Worm (Caenorhabditis elegans) whole organism, late embryonic: ENCODE results near the gene sfxn-1.3.

Source experiments
- F13H6.1 ChIP-seq: sonication (generic microtip); optimal IDR thresholded peaks from 2 replicates; lab custom pipeline; 2016; ENCODE audit warnings: missing genetic modification characterization, missing compliant biosample characterization
- Y22D7AL.16 ChIP-seq: sonication (generic microtip); optimal IDR thresholded peaks from 2 replicates; lab custom pipeline; 2016; ENCODE audit warnings: missing genetic modification characterization, missing compliant biosample characterization
- ahr-1 ChIP-seq: sonication (generic microtip); optimal IDR thresholded peaks from 2 replicates; lab custom pipeline; 2016; ENCODE audit warnings: missing genetic modification characterization, missing compliant biosample characterization
- ama-1 ChIP-seq: fragments of 150-350 bp; optimal IDR thresholded peaks from 2 replicates; lab custom pipeline; 2014
- ceh-14 ChIP-seq: sonication (generic microtip); optimal IDR thresholded peaks from 2 replicates; lab custom pipeline; 2016; ENCODE audit warnings: missing genotype, missing genetic modification characterization, missing compliant biosample characterization
- ceh-19 ChIP-seq: fragments of 200-800 bp; sonication (Bioruptor generic); optimal IDR thresholded peaks from 2 replicates; lab custom pipeline; 2018; ENCODE audit warnings: mild to moderate bottlenecking, missing genetic modification characterization, missing compliant biosample characterization
- ceh-24 ChIP-seq: sonication (generic microtip); optimal IDR thresholded peaks from 2 replicates; lab custom pipeline; 2016; ENCODE audit warnings: mild to moderate bottlenecking, missing genetic modification characterization, missing compliant biosample characterization
- ceh-31 ChIP-seq: sonication (generic microtip); optimal IDR thresholded peaks from 2 replicates; lab custom pipeline; 2016; ENCODE audit warnings: missing genetic modification characterization, missing compliant biosample characterization
- ceh-45 ChIP-seq: fragments of 200-800 bp; sonication (Bioruptor generic); IDR thresholded peaks from 2 replicates; pipeline ENCODE4 v1.3.6; 2022; ENCODE audit warnings: missing genetic modification reagents, missing genetic modification characterization, missing compliant biosample characterization
- ceh-48 ChIP-seq: sonication (generic microtip); optimal IDR thresholded peaks from 2 replicates; lab custom pipeline; 2016; ENCODE audit warnings: missing genetic modification characterization, inconsistent platforms, missing compliant biosample characterization
- ceh-6 ChIP-seq: fragments of 200-800 bp; sonication (Bioruptor generic); optimal IDR thresholded peaks from 2 replicates; lab custom pipeline; 2018; ENCODE audit warnings: mild to moderate bottlenecking, missing genetic modification characterization, missing compliant biosample characterization
- ceh-9 ChIP-seq: sonication (generic microtip); optimal IDR thresholded peaks from 2 replicates; lab custom pipeline; 2016; ENCODE audit warnings: mild to moderate bottlenecking, missing genetic modification characterization, inconsistent platforms, missing compliant biosample characterization
- che-1 ChIP-seq: sonication (generic microtip); optimal IDR thresholded peaks from 2 replicates; lab custom pipeline; 2016; ENCODE audit warnings: mild to moderate bottlenecking, missing genetic modification characterization, missing compliant biosample characterization
- dmd-4 ChIP-seq: sonication (generic microtip); optimal IDR thresholded peaks from 2 replicates; lab custom pipeline; 2016; ENCODE audit warnings: borderline replicate concordance, missing genetic modification characterization, missing compliant biosample characterization
- elt-2 ChIP-seq: sonication (generic microtip); optimal IDR thresholded peaks from 2 replicates; lab custom pipeline; 2016; ENCODE audit warnings: missing genetic modification reagents, missing genetic modification characterization, missing compliant biosample characterization
- elt-4 ChIP-seq: sonication (generic microtip); optimal IDR thresholded peaks from 2 replicates; lab custom pipeline; 2016; ENCODE audit warnings: missing genetic modification characterization, missing compliant biosample characterization
- eyg-1 ChIP-seq: sonication (generic microtip); optimal IDR thresholded peaks from 2 replicates; lab custom pipeline; 2016; ENCODE audit warnings: missing genotype, missing genetic modification characterization, missing compliant biosample characterization
- fkh-6 ChIP-seq: sonication (generic microtip); optimal IDR thresholded peaks from 2 replicates; lab custom pipeline; 2016; ENCODE audit warnings: missing genetic modification characterization, missing compliant biosample characterization
- gmeb-2 ChIP-seq: sonication (generic microtip); optimal IDR thresholded peaks from 2 replicates; lab custom pipeline; 2016; ENCODE audit warnings: missing genetic modification characterization, inconsistent platforms, missing compliant biosample characterization
- hlh-13 ChIP-seq: fragments of 200-800 bp; sonication (Bioruptor generic); optimal IDR thresholded peaks from 2 replicates; lab custom pipeline; 2018; ENCODE audit warnings: mild to moderate bottlenecking, missing genetic modification characterization, missing compliant biosample characterization
- hlh-15 ChIP-seq: sonication (generic microtip); optimal IDR thresholded peaks from 2 replicates; lab custom pipeline; 2016; ENCODE audit warnings: missing genetic modification characterization, missing compliant biosample characterization
- hlh-30 ChIP-seq: sonication (generic microtip); optimal IDR thresholded peaks from 2 replicates; lab custom pipeline; 2017; ENCODE audit warnings: antibody characterized with exemption, missing genetic modification characterization, missing compliant biosample characterization; ENCODE audit not compliant: insufficient read depth
- madf-2 ChIP-seq: sonication (generic microtip); optimal IDR thresholded peaks from 2 replicates; lab custom pipeline; 2017; ENCODE audit warnings: missing genetic modification characterization, missing compliant biosample characterization
- nhr-11 ChIP-seq: fragments of 150-350 bp; optimal IDR thresholded peaks from 2 replicates; lab custom pipeline; 2014; ENCODE audit warnings: missing biosample characterization, missing genetic modification characterization
- nhr-232 ChIP-seq: sonication (generic microtip); optimal IDR thresholded peaks from 2 replicates; lab custom pipeline; 2016; ENCODE audit warnings: missing genetic modification characterization, missing compliant biosample characterization
- npax-4 ChIP-seq: sonication (generic microtip); optimal IDR thresholded peaks from 2 replicates; lab custom pipeline; 2016; ENCODE audit warnings: missing genetic modification characterization, missing compliant biosample characterization
- odd-2 ChIP-seq: sonication (generic microtip); optimal IDR thresholded peaks from 2 replicates; lab custom pipeline; 2017; ENCODE audit warnings: antibody characterized with exemption, mild to moderate bottlenecking, missing genetic modification characterization, missing compliant biosample characterization
- pat-9 ChIP-seq: fragments of 200-800 bp; sonication (Bioruptor generic); optimal IDR thresholded peaks from 2 replicates; lab custom pipeline; 2018; ENCODE audit warnings: mild to moderate bottlenecking, missing genetic modification characterization, moderate library complexity, missing compliant biosample characterization
- pha-2 ChIP-seq: sonication (generic microtip); optimal IDR thresholded peaks from 2 replicates; lab custom pipeline; 2017; ENCODE audit warnings: mild to moderate bottlenecking, missing genetic modification characterization, missing compliant biosample characterization
- pqm-1 ChIP-seq: sonication (generic microtip); optimal IDR thresholded peaks from 2 replicates; lab custom pipeline; 2016; ENCODE audit warnings: missing genetic modification characterization, missing compliant biosample characterization
- pros-1 ChIP-seq: fragments of 150-350 bp; optimal IDR thresholded peaks from 2 replicates; lab custom pipeline; 2014; ENCODE audit warnings: missing biosample characterization, missing genetic modification reagents, missing genetic modification characterization
- syd-9 ChIP-seq: sonication (generic microtip); optimal IDR thresholded peaks from 2 replicates; lab custom pipeline; 2016; ENCODE audit warnings: mild to moderate bottlenecking, missing genetic modification characterization, moderate library complexity, missing compliant biosample characterization
- tbx-2 ChIP-seq: sonication (generic microtip); optimal IDR thresholded peaks from 2 replicates; lab custom pipeline; 2016; ENCODE audit warnings: missing genetic modification characterization, missing compliant biosample characterization
- unc-3 ChIP-seq, 2 experiments: fragments of 200-800 bp in 1 of 2; sonication (Bioruptor generic) in 1 of 2; sonication (generic microtip) in 1 of 2; conservative IDR thresholded peaks in 1 of 2; optimal IDR thresholded peaks in 1 of 2; 2 replicates each; pipeline versions ENCODE4 v1.3.6 to Lab custom; 2016 to 2022; ENCODE audit warnings: missing compliant biosample characterization in 2 of 2, missing genetic modification characterization in 2 of 2, missing genetic modification reagents in 1 of 2
- unc-55 ChIP-seq: sonication (generic microtip); optimal IDR thresholded peaks from 2 replicates; lab custom pipeline; 2017; ENCODE audit warnings: missing biosample characterization, missing genetic modification reagents, missing genetic modification characterization
- unc-86 ChIP-seq: sonication (generic microtip); optimal IDR thresholded peaks from 2 replicates; lab custom pipeline; 2016; ENCODE audit warnings: missing genetic modification characterization, missing compliant biosample characterization

Gene sfxn-1.3

DNA sequence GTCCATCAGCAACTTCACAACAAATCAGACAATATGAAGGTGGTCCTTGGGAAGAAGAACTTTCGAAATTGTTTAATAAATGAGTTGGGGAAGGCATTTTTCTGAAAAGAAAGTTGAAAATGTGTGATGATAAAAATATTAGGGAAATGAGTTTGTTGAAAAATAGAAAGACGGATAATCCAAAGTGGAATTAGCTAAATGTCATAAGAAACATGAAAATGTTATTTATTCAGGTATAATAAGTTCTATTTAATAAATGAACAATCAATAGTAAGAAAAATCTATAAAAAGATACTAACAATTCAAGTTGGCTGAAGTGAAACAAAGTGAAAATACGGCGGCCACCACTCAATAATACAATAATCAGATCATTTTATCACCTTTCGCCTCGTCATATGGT lies 24.4 kb upstream of the sfxn-1.3 start, which contains the start of gene nhr-53:
Gene nhr-53 (minus strand): TSS at position 101 of the 400 bp plus-strand sequence.
- TF ChIP-seq ceh-45 (GFP tag; lab: Robert Waterston, UW) (no peak), hlh-30 (tag; lab: Kevin White, UChicago) (no peak), syd-9 (tag; lab: Kevin White, UChicago) (no peak), ceh-6 (no peak), eyg-1 (tag; lab: Kevin White, UChicago) (no peak), ceh-24 (no peak), ceh-31 (tag; lab: Kevin White, UChicago) (no peak), ceh-9 (tag; lab: Kevin White, UChicago) (no peak)

- no peak for TF ChIP-seq tbx-2
- TF ChIP-seq dmd-4 = no peak
- no peak for TF ChIP-seq gmeb-2 (tag; lab: Kevin White, UChicago)
These were observed 21.9 kb upstream of the sfxn-1.3 start, which contains the start of gene twk-34 for ce11 chrV:15704745-15705144. twk-34 (plus strand) TSS chrV:15704960.

DNA sequence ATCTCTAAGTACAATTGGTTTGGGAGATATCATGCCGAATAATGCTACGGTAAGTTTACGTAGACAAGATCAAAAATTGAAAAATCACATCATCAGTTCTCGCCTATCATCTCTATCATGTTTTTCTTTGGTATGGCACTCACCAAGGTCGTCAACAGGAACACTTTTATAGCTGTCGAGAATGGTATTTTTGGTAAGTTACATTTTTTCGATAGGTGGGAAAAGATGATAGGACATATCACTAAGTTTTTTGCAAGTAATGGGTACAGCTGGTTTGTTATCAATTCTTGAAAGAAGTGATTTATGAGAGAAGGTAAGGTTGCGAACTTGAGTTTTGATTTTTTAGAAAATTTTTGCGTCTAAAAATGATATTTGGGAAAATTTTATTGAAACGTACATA lies 18.7 kb upstream of the sfxn-1.3 start:
- TF ChIP-seq ceh-9 (tag; lab: Kevin White, UChicago) = no peak
- TF ChIP-seq ceh-14 (tag; lab: Kevin White, UChicago) = no peak
- TF ChIP-seq F13H6.1 (tag; lab: Kevin White, UChicago) = no peak
- TF ChIP-seq ceh-48 (tag; lab: Kevin White, UChicago) = no peak
- no peak for TF ChIP-seq ceh-19
- TF ChIP-seq unc-3 (GFP tag; conservative IDR thresholded peaks at IDR 0.05; lab: Robert Waterston, UW) = no peak
- TF ChIP-seq unc-3 (tag; optimal IDR thresholded peaks at IDR 0.05; lab: Kevin White, UChicago) = no peak

DNA sequence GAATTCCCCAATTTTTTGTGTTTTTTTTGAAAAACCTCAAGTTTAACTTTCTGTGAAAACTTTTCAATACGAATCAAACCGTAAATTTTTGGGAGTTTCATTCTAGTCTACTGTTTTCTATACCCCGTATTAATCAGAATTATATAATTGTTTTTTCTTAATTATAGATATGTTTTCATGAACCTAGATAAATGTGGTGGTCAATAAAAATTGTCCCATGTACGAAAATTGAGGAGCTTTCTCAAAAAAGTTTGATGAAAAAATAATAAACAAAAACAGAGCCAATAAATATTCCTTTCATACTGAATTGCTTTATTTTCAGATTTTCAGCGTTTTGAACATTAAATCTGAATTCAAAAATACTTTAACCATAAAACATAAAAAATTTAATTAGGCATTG lies 16.2 kb upstream of the sfxn-1.3 start, which contains the start of gene Y6E2A.1:
Gene Y6E2A.1 (minus strand): TSS at position 101 of the 400 bp plus-strand sequence.
- TF ChIP-seq unc-3 (GFP tag; conservative IDR thresholded peaks at IDR 0.05; lab: Robert Waterston, UW) (no peak), unc-3 (tag; optimal IDR thresholded peaks at IDR 0.05; lab: Kevin White, UChicago) (no peak), che-1 (tag; lab: Kevin White, UChicago) (no peak), hlh-13 (GFP tag; lab: Kevin White, UChicago) (no peak), Y22D7AL.16 (tag; lab: Kevin White, UChicago) (no peak), nhr-232 (tag; lab: Kevin White, UChicago) (no peak), odd-2 (tag; lab: Kevin White, UChicago) (no peak), pat-9 (tag; lab: Kevin White, UChicago) (no peak), nhr-11 (tag; lab: Kevin White, UChicago) (no peak), ahr-1 (tag; lab: Kevin White, UChicago) (no peak), hlh-15 (tag; lab: Kevin White, UChicago) (no peak), unc-55 (GFP tag; lab: Kevin White, UChicago) (no peak)
- TF ChIP-seq, all 69 proteins: peak for 0

DNA sequence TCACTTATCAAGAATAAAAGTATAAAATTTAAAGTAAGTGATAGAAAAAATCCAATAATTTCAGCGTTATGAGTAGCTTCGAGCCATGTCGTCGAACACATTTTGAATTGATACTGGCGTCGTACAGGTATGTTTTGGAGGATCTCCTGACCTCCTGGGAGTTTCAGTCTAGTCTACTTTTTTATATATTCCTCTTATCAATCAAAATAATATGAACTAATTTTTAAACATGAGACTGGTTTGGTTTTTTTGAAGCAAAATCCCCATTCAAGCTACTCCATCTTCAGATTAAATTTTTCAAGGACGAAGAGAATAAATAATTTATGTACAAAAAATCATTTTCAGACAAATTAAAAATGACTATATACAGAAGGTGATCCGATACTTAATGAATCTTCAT lies 14.7 kb upstream of the sfxn-1.3 start, which contains the start of gene str-101:
Gene str-101 (minus strand): TSS at position 101 of the 400 bp plus-strand sequence.
- TF ChIP-seq npax-4 (tag; lab: Kevin White, UChicago) (no peak), hlh-30 (tag; lab: Kevin White, UChicago) (no peak), fkh-6 (tag; lab: Kevin White, UChicago) (no peak), ceh-48 (tag; lab: Kevin White, UChicago) (no peak), unc-86 (tag; lab: Kevin White, UChicago) (no peak), pqm-1 (tag; lab: Kevin White, UChicago) (no peak), tbx-2 (no peak)
- TF ChIP-seq, all 69 proteins: peak for 0

DNA sequence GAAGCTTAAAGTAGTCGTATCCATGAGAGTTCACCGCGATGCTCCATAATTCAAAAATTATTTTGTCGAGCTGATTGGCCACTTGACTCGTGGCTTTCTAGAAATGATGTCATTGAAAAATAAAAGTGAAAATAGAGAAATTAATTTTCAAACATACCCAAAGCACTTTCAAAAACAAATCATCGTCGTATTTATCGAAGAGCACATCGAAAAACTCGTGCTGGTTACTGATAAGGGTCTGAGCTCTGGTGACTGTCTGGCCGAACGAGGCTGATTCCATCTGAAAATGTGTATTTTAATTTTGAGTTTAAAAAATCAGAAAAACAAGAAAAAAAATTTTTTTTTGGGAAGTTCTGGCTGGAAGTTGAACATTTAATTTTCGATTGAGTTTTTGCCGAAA lies 14.3 kb upstream of the sfxn-1.3 start:
- TF ChIP-seq elt-4 (tag; lab: Kevin White, UChicago) (no peak), ceh-45 (GFP tag; lab: Robert Waterston, UW) (no peak), npax-4 (tag; lab: Kevin White, UChicago) (no peak), pha-2 (tag; lab: Kevin White, UChicago) (no peak), pros-1 (tag; lab: Kevin White, UChicago) (no peak), ceh-6 (no peak), elt-2 (tag; lab: Kevin White, UChicago) (no peak), madf-2 (tag; lab: Kevin White, UChicago) (no peak), pqm-1 (tag; lab: Kevin White, UChicago) (no peak), ama-1 (lab: Kevin White, UChicago) (no peak), F13H6.1 (tag; lab: Kevin White, UChicago) (no peak), ceh-14 (tag; lab: Kevin White, UChicago) (no peak)
